Fruit fly (Drosophila melanogaster) whole organism, wandering third instar larva: ENCODE results near the gene nsl1.

Source experiments
- CG32264 ChIP-seq: fragments of 200-800 bp; sonication (Bioruptor generic); optimal IDR thresholded peaks from 2 replicates; lab custom pipeline; 2016; ENCODE audit warnings: missing biosample characterization, missing genetic modification characterization
- CG9705 ChIP-seq: fragments of 200-800 bp; sonication (Bioruptor generic); optimal IDR thresholded peaks from 2 replicates; lab custom pipeline; 2018; ENCODE audit warnings: missing biosample characterization, mild to moderate bottlenecking, missing genetic modification characterization
- CrebA ChIP-seq: fragments of 200-800 bp; sonication (Bioruptor generic); optimal IDR thresholded peaks from 2 replicates; lab custom pipeline; 2016; ENCODE audit warnings: missing biosample characterization, mild to moderate bottlenecking, missing genetic modification characterization, borderline replicate concordance
- Dfd ChIP-seq: fragments of >200 bp; optimal IDR thresholded peaks from 2 replicates; lab custom pipeline; 2017; ENCODE audit warnings: missing biosample characterization, missing genetic modification characterization
- Dif ChIP-seq: fragments of 200-275, 200-300 bp; sonication (Bioruptor generic); optimal IDR thresholded peaks from 2 replicates; lab custom pipeline; 2018; ENCODE audit warnings: missing biosample characterization, missing genetic modification characterization; ENCODE audit not compliant: partially characterized antibody
- GATAd ChIP-seq: sonication (Bioruptor generic); optimal IDR thresholded peaks from 2 replicates; lab custom pipeline; 2016; ENCODE audit warnings: missing biosample characterization, missing genetic modification characterization
- HLH106 ChIP-seq: fragments of 200-800 bp; optimal IDR thresholded peaks from 3 replicates; lab custom pipeline; 2019; ENCODE audit warnings: missing biosample characterization, mild to moderate bottlenecking, missing genetic modification characterization, moderate library complexity
- Hnf4 ChIP-seq: fragments of 200-800 bp; sonication (Bioruptor generic); optimal IDR thresholded peaks from 2 replicates; lab custom pipeline; 2016; ENCODE audit warnings: missing biosample characterization, mild to moderate bottlenecking, missing genetic modification characterization
- Jra ChIP-seq: sonication (Bioruptor generic); optimal IDR thresholded peaks from 2 replicates; lab custom pipeline; 2016; ENCODE audit warnings: missing biosample characterization, missing genetic modification characterization
- Mio ChIP-seq: sonication (Bioruptor generic); optimal IDR thresholded peaks from 2 replicates; lab custom pipeline; 2016; ENCODE audit warnings: missing biosample characterization, missing genetic modification characterization
- Myc ChIP-seq: fragments of >200 bp; optimal IDR thresholded peaks from 2 replicates; lab custom pipeline; 2017
- OdsH ChIP-seq: fragments of 200-800 bp; sonication (Bioruptor generic); optimal IDR thresholded peaks from 2 replicates; lab custom pipeline; 2016; ENCODE audit warnings: missing biosample characterization, mild to moderate bottlenecking, missing genetic modification characterization
- Rel ChIP-seq, 2 experiments: fragments of 200-800 bp; sonication (Bioruptor generic) in 1 of 2; optimal IDR thresholded peaks; 2 replicates in 1 of 2; 3 replicates in 1 of 2; lab custom pipeline; 2016 to 2019; ENCODE audit warnings: mild to moderate bottlenecking in 2 of 2, missing biosample characterization in 2 of 2, missing genetic modification characterization in 2 of 2, moderate library complexity in 1 of 2
- Sp1 ChIP-seq: fragments of 200-800 bp; sonication (Bioruptor generic); optimal IDR thresholded peaks from 3 replicates; lab custom pipeline; 2019; ENCODE audit warnings: missing biosample characterization, mild to moderate bottlenecking, missing genetic modification characterization, moderate library complexity
- Vsx2 ChIP-seq: fragments of 200-300, 225-300 bp; sonication (Bioruptor generic); optimal IDR thresholded peaks from 2 replicates; lab custom pipeline; 2018; ENCODE audit warnings: missing biosample characterization, missing genetic modification characterization; ENCODE audit not compliant: partially characterized antibody
- br ChIP-seq: fragments of 200-800 bp; sonication (Bioruptor generic); optimal IDR thresholded peaks from 2 replicates; lab custom pipeline; 2016; ENCODE audit warnings: missing biosample characterization, missing genetic modification characterization
- brk ChIP-seq: fragments of 200-800 bp; sonication (Bioruptor generic); optimal IDR thresholded peaks from 2 replicates; lab custom pipeline; 2016; ENCODE audit warnings: missing biosample characterization, mild to moderate bottlenecking, missing genetic modification characterization
- dl ChIP-seq, 2 experiments: fragments of 175-275, 200-275 bp in 1 of 2; fragments of 200-275 bp in 1 of 2; sonication (Bioruptor generic); optimal IDR thresholded peaks; lab custom pipeline; 2018; ENCODE audit warnings: mild to moderate bottlenecking in 2 of 2, missing biosample characterization in 2 of 2, missing genetic modification characterization in 2 of 2, moderate library complexity in 2 of 2; ENCODE audit not compliant: partially characterized antibody in 2 of 2, insufficient read depth in 1 of 2
- dmrt93B ChIP-seq: fragments of 200-800 bp; sonication (Bioruptor generic); optimal IDR thresholded peaks from 2 replicates; lab custom pipeline; 2018; ENCODE audit warnings: missing biosample characterization, mild to moderate bottlenecking, missing genetic modification characterization
- dsf ChIP-seq: sonication (Bioruptor generic); optimal IDR thresholded peaks from 2 replicates; lab custom pipeline; 2016; ENCODE audit warnings: missing biosample characterization, missing genetic modification characterization, borderline replicate concordance
- ey ChIP-seq: fragments of 200-800 bp; sonication (Bioruptor generic); optimal IDR thresholded peaks from 2 replicates; lab custom pipeline; 2016; ENCODE audit warnings: missing biosample characterization, missing genetic modification characterization
- foxo ChIP-seq, 2 experiments: fragments of 200-800 bp; sonication (Bioruptor generic); optimal IDR thresholded peaks; 2 replicates in 1 of 2; 3 replicates in 1 of 2; lab custom pipeline; 2016 to 2017; ENCODE audit warnings: missing biosample characterization in 2 of 2, missing genetic modification characterization in 2 of 2
- fru ChIP-seq: fragments of 200-800 bp; sonication (Bioruptor generic); optimal IDR thresholded peaks from 3 replicates; lab custom pipeline; 2016; ENCODE audit warnings: missing biosample characterization, mild to moderate bottlenecking, missing genetic modification characterization
- h ChIP-seq: fragments of 200-800 bp; sonication (Bioruptor generic); optimal IDR thresholded peaks from 3 replicates; lab custom pipeline; 2016; ENCODE audit warnings: missing biosample characterization, mild to moderate bottlenecking, missing genetic modification characterization
- jim ChIP-seq: fragments of 175-275, 200-325 bp; sonication (Bioruptor generic); optimal IDR thresholded peaks from 2 replicates; lab custom pipeline; 2016; ENCODE audit warnings: missing biosample characterization, mild to moderate bottlenecking, missing genetic modification characterization
- lola ChIP-seq: fragments of >200 bp; optimal IDR thresholded peaks from 2 replicates; lab custom pipeline; 2017; ENCODE audit warnings: missing biosample characterization, missing genetic modification characterization
- pan ChIP-seq: fragments of >200 bp; optimal IDR thresholded peaks from 2 replicates; lab custom pipeline; 2017
- psq ChIP-seq: fragments of 200-800 bp; sonication (Bioruptor generic); optimal IDR thresholded peaks from 3 replicates; lab custom pipeline; 2017; ENCODE audit warnings: missing biosample characterization, mild to moderate bottlenecking, missing genetic modification characterization, moderate library complexity
- rgr ChIP-seq: fragments of 200-800 bp; sonication (Bioruptor generic); optimal IDR thresholded peaks from 3 replicates; lab custom pipeline; 2016; ENCODE audit warnings: missing biosample characterization, mild to moderate bottlenecking, missing genetic modification characterization
- usp ChIP-seq: fragments of >200 bp; optimal IDR thresholded peaks from 2 replicates; lab custom pipeline; 2017; ENCODE audit warnings: missing biosample characterization, missing genetic modification characterization
- woc ChIP-seq: sonication (Bioruptor generic); optimal IDR thresholded peaks from 2 replicates; lab custom pipeline; 2016; ENCODE audit warnings: missing biosample characterization, mild to moderate bottlenecking, missing genetic modification characterization

Gene nsl1

dm6 chr3R:15793372-15793802 lies at the start of gene nsl1:
TSS of gene nsl1 (plus strand) at chr3R:15793782.
- TF ChIP-seq dl (GFP tag; optimal IDR thresholded peaks at IDR 0.05; lab: Kevin White, UChicago; ENCODE audit: insufficient read depth in 1 of 2, partially characterized antibody in 2 of 2): no peak
- peak; percentile 24 for TF ChIP-seq dsf (GFP tag; lab: Kevin White, UChicago)
- peak; percentile 83 for TF ChIP-seq rgr (GFP tag; lab: Kevin White, UChicago)
- peak; percentile 54 for TF ChIP-seq Sp1
- TF ChIP-seq jim (GFP tag; lab: Kevin White, UChicago): no peak
- TF ChIP-seq Rel (GFP tag; optimal IDR thresholded peaks at IDR 0.05; lab: Kevin White, UChicago): peak; percentile 52
- peak; percentile 25 for TF ChIP-seq Rel (tag; optimal IDR thresholded peaks at IDR 0.05; lab: Kevin White, UChicago)
- peak in 1 of 2 experiments; percentile 64 for TF ChIP-seq foxo (GFP tag; optimal IDR thresholded peaks at IDR 0.05; lab: Kevin White, UChicago)
- TF ChIP-seq Dif (GFP tag; lab: Kevin White, UChicago): peak; percentile 58
- TF ChIP-seq OdsH (GFP tag; lab: Kevin White, UChicago): peak; percentile 35
- TF ChIP-seq GATAd (GFP tag; lab: Kevin White, UChicago): no peak
- TF ChIP-seq Myc (lab: Kevin White, UChicago): peak; percentile 12
- TF ChIP-seq fru: peak; percentile 52
- peak; percentile 73 for TF ChIP-seq Hnf4 (GFP tag; lab: Kevin White, UChicago)
- TF ChIP-seq CG32264 (GFP tag; lab: Kevin White, UChicago): no peak
- no peak for TF ChIP-seq CrebA
- peak; percentile 15 for TF ChIP-seq CG9705
- peak; percentile 24 for TF ChIP-seq br (GFP tag; lab: Kevin White, UChicago)
- peak; percentile 21 for TF ChIP-seq ey (GFP tag; lab: Kevin White, UChicago)
- TF ChIP-seq HLH106 (tag; lab: Kevin White, UChicago): peak; percentile 46
- peak; percentile 45 for TF ChIP-seq Jra (GFP tag; lab: Kevin White, UChicago)
- TF ChIP-seq psq (GFP tag; lab: Kevin White, UChicago): peak; percentile 25
- peak; percentile 66 for TF ChIP-seq h
- no peak for TF ChIP-seq Dfd (GFP tag; lab: Kevin White, UChicago)
- no peak for TF ChIP-seq Vsx2 (GFP tag; lab: Kevin White, UChicago)
- peak; percentile 83 for TF ChIP-seq brk
- TF ChIP-seq dmrt93B (GFP tag; lab: Kevin White, UChicago): peak; percentile 5

dm6 chr3R:15744354-15744753 lies 49.2 kb upstream of the nsl1 start, which contains the start of gene CG4520:
TSS of gene CG4520 (plus strand) at chr3R:15744654.
- TF ChIP-seq Rel (GFP tag; optimal IDR thresholded peaks at IDR 0.05; lab: Kevin White, UChicago) (no peak), Rel (tag; optimal IDR thresholded peaks at IDR 0.05; lab: Kevin White, UChicago) (no peak), psq (GFP tag; lab: Kevin White, UChicago) (no peak), lola (GFP tag; lab: Kevin White, UChicago) (no peak), HLH106 (tag; lab: Kevin White, UChicago) (no peak), fru (no peak), usp (GFP tag; lab: Kevin White, UChicago) (no peak), dmrt93B (GFP tag; lab: Kevin White, UChicago) (no peak), dsf (GFP tag; lab: Kevin White, UChicago) (no peak), Jra (GFP tag; lab: Kevin White, UChicago) (no peak)

- TF ChIP-seq dmrt93B (GFP tag; lab: Kevin White, UChicago) (no peak), fru (no peak)
Observed at dm6 chr3R:15762815-15763214, 30.8 kb upstream of the nsl1 start, which contains the start of gene CG12784. TSS of gene CG12784 (plus strand) at chr3R:15763115.

dm6 chr3R:15767338-15767737 lies 26.2 kb upstream of the nsl1 start, which contains the start of gene CG5623:
TSS of gene CG5623 (minus strand) at chr3R:15767438.
- no peak for TF ChIP-seq ey (GFP tag; lab: Kevin White, UChicago)
- TF ChIP-seq Hnf4 (GFP tag; lab: Kevin White, UChicago): no peak
- no peak for TF ChIP-seq CG32264 (GFP tag; lab: Kevin White, UChicago)
- no peak for TF ChIP-seq Sp1
- TF ChIP-seq Myc (lab: Kevin White, UChicago): no peak
- TF ChIP-seq woc (GFP tag; lab: Kevin White, UChicago): no peak
- TF ChIP-seq OdsH (GFP tag; lab: Kevin White, UChicago): no peak
- no peak for TF ChIP-seq dsf (GFP tag; lab: Kevin White, UChicago)
- TF ChIP-seq Dif (GFP tag; lab: Kevin White, UChicago): no peak
- no peak for TF ChIP-seq Mio (GFP tag; lab: Kevin White, UChicago)
- no peak for TF ChIP-seq pan (lab: Kevin White, UChicago)
- no peak for TF ChIP-seq Dfd (GFP tag; lab: Kevin White, UChicago)
- no peak for TF ChIP-seq CrebA
